Worm (Caenorhabditis elegans) whole organism, midembryonic: ENCODE measurements around the gene K07E8.6.

Experiments
- T22C8.4 ChIP-seq: fragments of 200-800 bp; sonication (Bioruptor generic); IDR thresholded peaks from 2 replicates; pipeline ENCODE4 v1.3.6; 2022; ENCODE audit warnings: missing genetic modification characterization, missing compliant biosample characterization
- flt-1 ChIP-seq: fragments of 200-800 bp; sonication (Bioruptor generic); IDR thresholded peaks from 2 replicates; pipeline ENCODE4 v1.3.6; 2022; ENCODE audit warnings: missing genetic modification characterization, missing compliant biosample characterization
- klf-2 ChIP-seq: fragments of 200-800 bp; sonication (Bioruptor generic); conservative IDR thresholded peaks from 2 replicates; pipeline ENCODE4 v1.3.6; 2022; ENCODE audit warnings: missing genetic modification reagents, missing genetic modification characterization, missing compliant biosample characterization
- med-1 ChIP-seq: sonication (generic microtip); optimal IDR thresholded peaks from 2 replicates; lab custom pipeline; 2017; ENCODE audit warnings: missing genetic modification characterization, mild to moderate bottlenecking, missing compliant biosample characterization, antibody characterized with exemption, missing genetic modification reagents; ENCODE audit not compliant: insufficient read depth
- ref-1 ChIP-seq: fragments of 200-800 bp; sonication (Bioruptor generic); conservative IDR thresholded peaks from 2 replicates; pipeline ENCODE4 v1.3.6; 2022; ENCODE audit warnings: missing genetic modification reagents, missing genetic modification characterization, missing compliant biosample characterization
- tab-1 ChIP-seq: fragments of 200-800 bp; sonication (Bioruptor generic); IDR thresholded peaks from 2 replicates; pipeline ENCODE4 v1.3.6; 2022; ENCODE audit warnings: missing genetic modification characterization, missing compliant biosample characterization
- ztf-29 ChIP-seq: fragments of 200-800 bp; sonication (Bioruptor generic); IDR thresholded peaks from 2 replicates; pipeline ENCODE4 v1.3.6; 2022; ENCODE audit warnings: missing genetic modification reagents, missing genetic modification characterization, missing compliant biosample characterization

- TF ChIP-seq med-1 (GFP tag; lab: Kevin White, UChicago) (no peak), ztf-29 (no peak), T22C8.4 (GFP tag; lab: Robert Waterston, UW) (no peak), ref-1 (GFP tag; lab: Robert Waterston, UW) (no peak), tab-1 (no peak), flt-1 (no peak), klf-2 (GFP tag; lab: Robert Waterston, UW) (no peak)
These were observed 19.0 kb upstream of the K07E8.6 start, which contains the start of gene sdz-24 for ce11 chrII:658369-658768.
